Fruit fly (Drosophila melanogaster) whole organism, wandering third instar larva: Measurements from ENCODE around the gene Hml.

Experiments used
- Abd-B ChIP-seq: fragments of >200 bp; optimal IDR thresholded peaks from 2 replicates; lab custom pipeline; 2017; ENCODE audit warnings: missing biosample characterization, missing genetic modification characterization
- CG32264 ChIP-seq: fragments of 200-800 bp; sonication (Bioruptor generic); optimal IDR thresholded peaks from 2 replicates; lab custom pipeline; 2016; ENCODE audit warnings: missing biosample characterization, missing genetic modification characterization
- CG9705 ChIP-seq: fragments of 200-800 bp; sonication (Bioruptor generic); optimal IDR thresholded peaks from 2 replicates; lab custom pipeline; 2018; ENCODE audit warnings: missing biosample characterization, mild to moderate bottlenecking, missing genetic modification characterization
- Dfd ChIP-seq: fragments of >200 bp; optimal IDR thresholded peaks from 2 replicates; lab custom pipeline; 2017; ENCODE audit warnings: missing biosample characterization, missing genetic modification characterization
- HLH106 ChIP-seq: fragments of 200-800 bp; optimal IDR thresholded peaks from 3 replicates; lab custom pipeline; 2019; ENCODE audit warnings: missing biosample characterization, mild to moderate bottlenecking, missing genetic modification characterization, moderate library complexity
- Hr78 ChIP-seq: fragments of >200 bp; optimal IDR thresholded peaks from 2 replicates; lab custom pipeline; 2017; ENCODE audit warnings: missing biosample characterization, missing genetic modification characterization
- Hr83 ChIP-seq: fragments of 200-300 bp; sonication (Bioruptor generic); optimal IDR thresholded peaks from 2 replicates; lab custom pipeline; 2016; ENCODE audit warnings: missing biosample characterization, mild to moderate bottlenecking, missing genetic modification characterization, moderate library complexity; ENCODE audit not compliant: poor library complexity, severe bottlenecking
- Mio ChIP-seq: sonication (Bioruptor generic); optimal IDR thresholded peaks from 2 replicates; lab custom pipeline; 2016; ENCODE audit warnings: missing biosample characterization, missing genetic modification characterization
- Myc ChIP-seq: fragments of >200 bp; optimal IDR thresholded peaks from 2 replicates; lab custom pipeline; 2017
- OdsH ChIP-seq: fragments of 200-800 bp; sonication (Bioruptor generic); optimal IDR thresholded peaks from 2 replicates; lab custom pipeline; 2016; ENCODE audit warnings: missing biosample characterization, mild to moderate bottlenecking, missing genetic modification characterization
- Rel ChIP-seq, 2 experiments: fragments of 200-800 bp; sonication (Bioruptor generic) in 1 of 2; optimal IDR thresholded peaks; 2 replicates in 1 of 2; 3 replicates in 1 of 2; lab custom pipeline; 2016 to 2019; ENCODE audit warnings: mild to moderate bottlenecking in 2 of 2, missing biosample characterization in 2 of 2, missing genetic modification characterization in 2 of 2, moderate library complexity in 1 of 2
- Sp1 ChIP-seq: fragments of 200-800 bp; sonication (Bioruptor generic); optimal IDR thresholded peaks from 3 replicates; lab custom pipeline; 2019; ENCODE audit warnings: missing biosample characterization, mild to moderate bottlenecking, missing genetic modification characterization, moderate library complexity
- Vsx2 ChIP-seq: fragments of 200-300, 225-300 bp; sonication (Bioruptor generic); optimal IDR thresholded peaks from 2 replicates; lab custom pipeline; 2018; ENCODE audit warnings: missing biosample characterization, missing genetic modification characterization; ENCODE audit not compliant: partially characterized antibody
- br ChIP-seq: fragments of 200-800 bp; sonication (Bioruptor generic); optimal IDR thresholded peaks from 2 replicates; lab custom pipeline; 2016; ENCODE audit warnings: missing biosample characterization, missing genetic modification characterization
- brk ChIP-seq: fragments of 200-800 bp; sonication (Bioruptor generic); optimal IDR thresholded peaks from 2 replicates; lab custom pipeline; 2016; ENCODE audit warnings: missing biosample characterization, mild to moderate bottlenecking, missing genetic modification characterization
- dmrt93B ChIP-seq: fragments of 200-800 bp; sonication (Bioruptor generic); optimal IDR thresholded peaks from 2 replicates; lab custom pipeline; 2018; ENCODE audit warnings: missing biosample characterization, mild to moderate bottlenecking, missing genetic modification characterization
- dsf ChIP-seq: sonication (Bioruptor generic); optimal IDR thresholded peaks from 2 replicates; lab custom pipeline; 2016; ENCODE audit warnings: missing biosample characterization, missing genetic modification characterization, borderline replicate concordance
- foxo ChIP-seq, 2 experiments: fragments of 200-800 bp; sonication (Bioruptor generic); optimal IDR thresholded peaks; 2 replicates in 1 of 2; 3 replicates in 1 of 2; lab custom pipeline; 2016 to 2017; ENCODE audit warnings: missing biosample characterization in 2 of 2, missing genetic modification characterization in 2 of 2
- fru ChIP-seq: fragments of 200-800 bp; sonication (Bioruptor generic); optimal IDR thresholded peaks from 3 replicates; lab custom pipeline; 2016; ENCODE audit warnings: missing biosample characterization, mild to moderate bottlenecking, missing genetic modification characterization
- h ChIP-seq: fragments of 200-800 bp; sonication (Bioruptor generic); optimal IDR thresholded peaks from 3 replicates; lab custom pipeline; 2016; ENCODE audit warnings: missing biosample characterization, mild to moderate bottlenecking, missing genetic modification characterization
- jim ChIP-seq: fragments of 175-275, 200-325 bp; sonication (Bioruptor generic); optimal IDR thresholded peaks from 2 replicates; lab custom pipeline; 2016; ENCODE audit warnings: missing biosample characterization, mild to moderate bottlenecking, missing genetic modification characterization
- lola ChIP-seq: fragments of >200 bp; optimal IDR thresholded peaks from 2 replicates; lab custom pipeline; 2017; ENCODE audit warnings: missing biosample characterization, missing genetic modification characterization
- pan ChIP-seq: fragments of >200 bp; optimal IDR thresholded peaks from 2 replicates; lab custom pipeline; 2017
- psq ChIP-seq: fragments of 200-800 bp; sonication (Bioruptor generic); optimal IDR thresholded peaks from 3 replicates; lab custom pipeline; 2017; ENCODE audit warnings: missing biosample characterization, mild to moderate bottlenecking, missing genetic modification characterization, moderate library complexity
- rgr ChIP-seq: fragments of 200-800 bp; sonication (Bioruptor generic); optimal IDR thresholded peaks from 3 replicates; lab custom pipeline; 2016; ENCODE audit warnings: missing biosample characterization, mild to moderate bottlenecking, missing genetic modification characterization
- sv ChIP-seq: fragments of 200-800 bp; sonication (Bioruptor generic); optimal IDR thresholded peaks from 3 replicates; lab custom pipeline; 2016; ENCODE audit warnings: missing biosample characterization, missing genetic modification characterization
- tai ChIP-seq: sonication (Bioruptor generic); optimal IDR thresholded peaks from 2 replicates; lab custom pipeline; 2016; ENCODE audit warnings: missing biosample characterization, missing genetic modification characterization
- woc ChIP-seq: sonication (Bioruptor generic); optimal IDR thresholded peaks from 2 replicates; lab custom pipeline; 2016; ENCODE audit warnings: missing biosample characterization, mild to moderate bottlenecking, missing genetic modification characterization

Gene Hml

dm6 chr3L:13876967-13877366 lies 31.1 kb downstream of the Hml start:
- TF ChIP-seq Sp1 (GFP tag; lab: Kevin White, UChicago) (no peak), Myc (lab: Kevin White, UChicago) (peak; percentile 7), rgr (GFP tag; lab: Kevin White, UChicago) (no peak)

dm6 chr3L:13877904-13878303 lies 32.0 kb downstream of the Hml start:
- TF ChIP-seq Mio: no peak

DNA sequence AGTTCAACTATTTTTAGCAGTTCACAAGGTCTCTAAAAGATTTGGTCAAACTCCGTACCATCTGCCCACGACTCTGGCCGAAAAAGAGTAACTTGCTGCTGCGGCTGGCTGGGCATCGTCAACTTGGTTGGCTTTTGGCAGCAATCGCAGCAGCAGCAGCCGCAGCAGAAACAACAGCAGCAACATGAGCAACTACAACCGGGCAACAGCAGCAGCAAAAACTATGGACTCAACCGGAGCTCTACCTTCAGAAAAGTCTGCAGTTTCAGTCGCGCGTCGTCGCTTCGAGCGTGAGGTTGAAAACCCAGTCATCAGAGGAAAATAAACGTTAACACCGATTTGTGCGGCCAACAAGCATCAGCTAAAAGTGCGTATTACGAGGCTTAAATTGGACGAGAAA lies 32.9 kb downstream of the Hml start, which contains the start of gene CG13737:
Gene CG13737, plus strand, starts transcription at position 266 of the 400 bp plus-strand sequence.
- TF ChIP-seq CG9705 (no peak), Dfd (peak; percentile 6)
- TF ChIP-seq, all 38 proteins: peak for 1

DNA sequence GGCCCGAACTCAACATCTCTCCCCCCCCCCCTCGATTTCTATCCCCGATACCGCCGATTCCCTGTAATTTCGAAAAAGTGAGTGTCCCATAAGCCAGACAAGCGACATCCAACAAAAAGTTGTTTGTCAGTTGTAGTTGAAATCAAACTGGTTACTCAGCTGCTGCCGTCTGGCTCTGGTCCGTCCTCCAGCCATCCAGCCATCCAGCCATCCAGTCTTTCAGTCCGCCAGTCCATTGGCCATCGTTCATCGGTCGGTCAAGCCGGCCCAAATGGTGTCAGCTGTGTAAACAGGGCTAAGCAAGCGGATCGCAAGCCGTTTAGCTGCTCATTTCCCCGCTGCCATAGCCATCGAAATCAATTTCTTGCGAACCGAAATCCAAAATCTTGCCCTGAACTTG lies 35.7 kb downstream of the Hml start:
- TF ChIP-seq Rel (GFP tag; optimal IDR thresholded peaks at IDR 0.05; lab: Kevin White, UChicago) (no peak), Rel (tag; optimal IDR thresholded peaks at IDR 0.05; lab: Kevin White, UChicago) (no peak), dmrt93B (no peak), pan (lab: Kevin White, UChicago) (no peak), CG32264 (GFP tag; lab: Kevin White, UChicago) (no peak), Abd-B (GFP tag; lab: Kevin White, UChicago) (no peak), sv (GFP tag; lab: Kevin White, UChicago) (no peak), br (GFP tag; lab: Kevin White, UChicago) (no peak), OdsH (GFP tag; lab: Kevin White, UChicago) (no peak), lola (GFP tag; lab: Kevin White, UChicago) (no peak), jim (no peak), fru (GFP tag; lab: Kevin White, UChicago) (no peak), psq (GFP tag; lab: Kevin White, UChicago) (no peak), dsf (GFP tag; lab: Kevin White, UChicago) (no peak), Hr78 (no peak), Myc (lab: Kevin White, UChicago) (no peak), h (GFP tag; lab: Kevin White, UChicago) (no peak)

DNA sequence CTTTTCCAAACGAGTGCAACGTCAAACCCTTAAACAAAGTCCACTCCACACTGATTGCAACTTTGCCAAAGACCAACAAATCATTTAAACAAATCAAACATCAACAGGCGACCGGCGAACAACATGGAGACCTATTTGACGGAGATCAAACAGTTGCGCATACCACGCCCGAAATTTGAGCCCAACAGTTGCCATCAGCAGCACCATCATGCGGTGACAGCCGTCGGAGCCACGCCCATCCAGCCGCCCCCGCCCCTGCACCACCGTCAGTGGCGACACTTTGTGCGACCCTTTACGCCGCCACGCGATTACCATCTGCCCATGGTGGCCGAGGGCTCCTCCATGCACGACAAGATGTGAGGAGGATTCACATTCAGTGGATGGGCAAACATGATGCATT lies 36.7 kb downstream of the Hml start:
- no peak for TF ChIP-seq pan (lab: Kevin White, UChicago)
- peak; percentile 27 for TF ChIP-seq Dfd

- no peak for TF ChIP-seq CG32264 (GFP tag; lab: Kevin White, UChicago)
- TF ChIP-seq brk (GFP tag; lab: Kevin White, UChicago): no peak
- TF ChIP-seq lola (GFP tag; lab: Kevin White, UChicago): no peak
- TF ChIP-seq dsf (GFP tag; lab: Kevin White, UChicago): no peak
- no peak for TF ChIP-seq woc (GFP tag; lab: Kevin White, UChicago)
- no peak for TF ChIP-seq OdsH (GFP tag; lab: Kevin White, UChicago)
- TF ChIP-seq dmrt93B: no peak
- TF ChIP-seq Sp1 (GFP tag; lab: Kevin White, UChicago): no peak
- TF ChIP-seq Hr83: no peak
- TF ChIP-seq foxo (GFP tag; optimal IDR thresholded peaks at IDR 0.05; lab: Kevin White, UChicago): no peak
- TF ChIP-seq HLH106: no peak
- no peak for TF ChIP-seq Rel (GFP tag; optimal IDR thresholded peaks at IDR 0.05; lab: Kevin White, UChicago)
- TF ChIP-seq Rel (tag; optimal IDR thresholded peaks at IDR 0.05; lab: Kevin White, UChicago): no peak
- no peak for TF ChIP-seq Vsx2 (GFP tag; lab: Kevin White, UChicago)
- no peak for TF ChIP-seq tai (GFP tag; lab: Kevin White, UChicago)
- no peak for TF ChIP-seq rgr (GFP tag; lab: Kevin White, UChicago)
- no peak for TF ChIP-seq sv (GFP tag; lab: Kevin White, UChicago)
Observed at dm6 chr3L:13884460-13885056, 38.7 kb downstream of the Hml start.

DNA sequence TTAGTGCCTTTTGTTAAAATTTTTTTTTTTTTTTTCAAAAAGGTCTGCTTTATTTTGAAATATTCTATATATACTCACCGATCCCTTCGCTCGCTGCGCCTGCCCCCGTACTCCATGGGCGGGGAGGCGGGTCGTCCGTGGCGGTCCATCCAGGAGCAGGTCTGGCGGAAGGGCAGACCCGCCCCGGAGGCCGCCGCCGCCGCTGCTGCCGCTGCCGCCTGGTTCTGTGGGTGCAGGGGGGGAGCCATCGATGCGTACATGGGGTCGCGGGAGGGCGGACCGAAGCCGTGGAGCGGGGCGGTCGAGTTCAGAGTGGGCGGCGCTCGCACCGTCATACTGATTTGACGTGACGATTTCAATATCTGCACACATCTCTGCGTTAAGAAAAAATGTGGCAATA lies 41.2 kb downstream of the Hml start:
- TF ChIP-seq Dfd (peak; percentile 82), br (GFP tag; lab: Kevin White, UChicago) (no peak), HLH106 (no peak)
